Worm (Caenorhabditis elegans) whole organism, late embryonic: ENCODE measurements around the gene F09D12.2.

ENCODE experiments used
- C08G9.2 ChIP-seq: sonication (generic microtip); optimal IDR thresholded peaks from 2 replicates; lab custom pipeline; 2016; ENCODE audit warnings: mild to moderate bottlenecking, missing genetic modification characterization, moderate library complexity, missing compliant biosample characterization
- C38D4.7 ChIP-seq: fragments of 200-800 bp; sonication (Bioruptor generic); optimal IDR thresholded peaks from 2 replicates; lab custom pipeline; 2018; ENCODE audit warnings: mild to moderate bottlenecking, missing genetic modification characterization, moderate library complexity, missing compliant biosample characterization
- T23F11.4 ChIP-seq: fragments of 200-800 bp; sonication (Bioruptor generic); optimal IDR thresholded peaks from 2 replicates; lab custom pipeline; 2018; ENCODE audit warnings: mild to moderate bottlenecking, missing genetic modification characterization, missing compliant biosample characterization
- Y22D7AL.16 ChIP-seq: sonication (generic microtip); optimal IDR thresholded peaks from 2 replicates; lab custom pipeline; 2016; ENCODE audit warnings: missing genetic modification characterization, missing compliant biosample characterization
- ahr-1 ChIP-seq: sonication (generic microtip); optimal IDR thresholded peaks from 2 replicates; lab custom pipeline; 2016; ENCODE audit warnings: missing genetic modification characterization, missing compliant biosample characterization
- ceh-19 ChIP-seq: fragments of 200-800 bp; sonication (Bioruptor generic); optimal IDR thresholded peaks from 2 replicates; lab custom pipeline; 2018; ENCODE audit warnings: mild to moderate bottlenecking, missing genetic modification characterization, missing compliant biosample characterization
- ceh-2 ChIP-seq: sonication (generic microtip); optimal IDR thresholded peaks from 2 replicates; lab custom pipeline; 2016; ENCODE audit warnings: missing genotype, missing genetic modification characterization, missing compliant biosample characterization
- ceh-30 ChIP-seq: fragments of 150-350 bp; optimal IDR thresholded peaks from 2 replicates; lab custom pipeline; 2014; ENCODE audit warnings: missing biosample characterization, missing genetic modification characterization
- ceh-31 ChIP-seq: sonication (generic microtip); optimal IDR thresholded peaks from 2 replicates; lab custom pipeline; 2016; ENCODE audit warnings: missing genetic modification characterization, missing compliant biosample characterization
- ceh-34 ChIP-seq: sonication (generic microtip); optimal IDR thresholded peaks from 2 replicates; lab custom pipeline; 2016; ENCODE audit warnings: mild to moderate bottlenecking, missing genetic modification characterization, missing compliant biosample characterization
- ceh-48 ChIP-seq: sonication (generic microtip); optimal IDR thresholded peaks from 2 replicates; lab custom pipeline; 2016; ENCODE audit warnings: missing genetic modification characterization, inconsistent platforms, missing compliant biosample characterization
- che-1 ChIP-seq: sonication (generic microtip); optimal IDR thresholded peaks from 2 replicates; lab custom pipeline; 2016; ENCODE audit warnings: mild to moderate bottlenecking, missing genetic modification characterization, missing compliant biosample characterization
- dmd-4 ChIP-seq: sonication (generic microtip); optimal IDR thresholded peaks from 2 replicates; lab custom pipeline; 2016; ENCODE audit warnings: borderline replicate concordance, missing genetic modification characterization, missing compliant biosample characterization
- dve-1 ChIP-seq: sonication (generic microtip); optimal IDR thresholded peaks from 2 replicates; lab custom pipeline; 2017; ENCODE audit warnings: antibody characterized with exemption, mild to moderate bottlenecking, missing genetic modification characterization, missing compliant biosample characterization
- elt-2 ChIP-seq: sonication (generic microtip); optimal IDR thresholded peaks from 2 replicates; lab custom pipeline; 2016; ENCODE audit warnings: missing genetic modification reagents, missing genetic modification characterization, missing compliant biosample characterization
- ets-4 ChIP-seq: sonication (generic microtip); optimal IDR thresholded peaks from 2 replicates; lab custom pipeline; 2016; ENCODE audit warnings: missing genetic modification characterization, missing compliant biosample characterization
- fax-1 ChIP-seq: sonication (generic microtip); optimal IDR thresholded peaks from 2 replicates; lab custom pipeline; 2016; ENCODE audit warnings: missing genotype, missing genetic modification characterization, missing compliant biosample characterization
- hlh-13 ChIP-seq: fragments of 200-800 bp; sonication (Bioruptor generic); optimal IDR thresholded peaks from 2 replicates; lab custom pipeline; 2018; ENCODE audit warnings: mild to moderate bottlenecking, missing genetic modification characterization, missing compliant biosample characterization
- hlh-30 ChIP-seq: sonication (generic microtip); optimal IDR thresholded peaks from 2 replicates; lab custom pipeline; 2017; ENCODE audit warnings: antibody characterized with exemption, missing genetic modification characterization, missing compliant biosample characterization; ENCODE audit not compliant: insufficient read depth
- hlh-6 ChIP-seq: sonication (generic microtip); optimal IDR thresholded peaks from 2 replicates; lab custom pipeline; 2016; ENCODE audit warnings: missing genotype, missing genetic modification characterization, missing compliant biosample characterization
- lin-11 ChIP-seq: fragments of 200-800 bp; sonication (Bioruptor generic); optimal IDR thresholded peaks from 2 replicates; lab custom pipeline; 2018; ENCODE audit warnings: mild to moderate bottlenecking, missing genetic modification characterization, missing compliant biosample characterization
- madf-2 ChIP-seq: sonication (generic microtip); optimal IDR thresholded peaks from 2 replicates; lab custom pipeline; 2017; ENCODE audit warnings: missing genetic modification characterization, missing compliant biosample characterization
- mec-3 ChIP-seq: sonication (generic microtip); optimal IDR thresholded peaks from 2 replicates; lab custom pipeline; 2016; ENCODE audit warnings: borderline replicate concordance, missing genetic modification characterization, missing compliant biosample characterization
- nhr-11 ChIP-seq: fragments of 150-350 bp; optimal IDR thresholded peaks from 2 replicates; lab custom pipeline; 2014; ENCODE audit warnings: missing biosample characterization, missing genetic modification characterization
- nhr-232 ChIP-seq: sonication (generic microtip); optimal IDR thresholded peaks from 2 replicates; lab custom pipeline; 2016; ENCODE audit warnings: missing genetic modification characterization, missing compliant biosample characterization
- odd-2 ChIP-seq: sonication (generic microtip); optimal IDR thresholded peaks from 2 replicates; lab custom pipeline; 2017; ENCODE audit warnings: antibody characterized with exemption, mild to moderate bottlenecking, missing genetic modification characterization, missing compliant biosample characterization
- pag-3 ChIP-seq: sonication (generic microtip); optimal IDR thresholded peaks from 2 replicates; lab custom pipeline; 2016; ENCODE audit warnings: missing compliant biosample characterization, missing genetic modification characterization, borderline replicate concordance
- pax-1 ChIP-seq: fragments of 150-350 bp; optimal IDR thresholded peaks from 2 replicates; lab custom pipeline; 2014; ENCODE audit warnings: missing biosample characterization, missing genetic modification characterization
- pha-2 ChIP-seq: sonication (generic microtip); optimal IDR thresholded peaks from 2 replicates; lab custom pipeline; 2017; ENCODE audit warnings: mild to moderate bottlenecking, missing genetic modification characterization, missing compliant biosample characterization
- pha-4 ChIP-seq: fragments of 150-350 bp; optimal IDR thresholded peaks from 2 replicates; lab custom pipeline; 2018; ENCODE audit warnings: missing biosample characterization, missing genetic modification reagents, missing genetic modification characterization
- pqm-1 ChIP-seq: sonication (generic microtip); optimal IDR thresholded peaks from 2 replicates; lab custom pipeline; 2016; ENCODE audit warnings: missing genetic modification characterization, missing compliant biosample characterization
- ref-2 ChIP-seq: sonication (generic microtip); optimal IDR thresholded peaks from 2 replicates; lab custom pipeline; 2016; ENCODE audit warnings: missing genetic modification characterization, missing compliant biosample characterization
- syd-9 ChIP-seq: sonication (generic microtip); optimal IDR thresholded peaks from 2 replicates; lab custom pipeline; 2016; ENCODE audit warnings: mild to moderate bottlenecking, missing genetic modification characterization, moderate library complexity, missing compliant biosample characterization
- tbx-7 ChIP-seq: sonication (generic microtip); optimal IDR thresholded peaks from 2 replicates; lab custom pipeline; 2016; ENCODE audit warnings: missing genotype, missing genetic modification characterization, missing compliant biosample characterization
- unc-3 ChIP-seq, 2 experiments: fragments of 200-800 bp in 1 of 2; sonication (Bioruptor generic) in 1 of 2; sonication (generic microtip) in 1 of 2; conservative IDR thresholded peaks in 1 of 2; optimal IDR thresholded peaks in 1 of 2; 2 replicates each; pipeline versions ENCODE4 v1.3.6 to Lab custom; 2016 to 2022; ENCODE audit warnings: missing compliant biosample characterization in 2 of 2, missing genetic modification characterization in 2 of 2, missing genetic modification reagents in 1 of 2
- zip-5 ChIP-seq: sonication (generic microtip); optimal IDR thresholded peaks from 2 replicates; lab custom pipeline; 2016; ENCODE audit warnings: missing genetic modification characterization, missing compliant biosample characterization
- ztf-16 ChIP-seq: sonication (generic microtip); optimal IDR thresholded peaks from 2 replicates; lab custom pipeline; 2017; ENCODE audit warnings: missing genetic modification characterization, missing compliant biosample characterization

F09D12.2 gene

DNA sequence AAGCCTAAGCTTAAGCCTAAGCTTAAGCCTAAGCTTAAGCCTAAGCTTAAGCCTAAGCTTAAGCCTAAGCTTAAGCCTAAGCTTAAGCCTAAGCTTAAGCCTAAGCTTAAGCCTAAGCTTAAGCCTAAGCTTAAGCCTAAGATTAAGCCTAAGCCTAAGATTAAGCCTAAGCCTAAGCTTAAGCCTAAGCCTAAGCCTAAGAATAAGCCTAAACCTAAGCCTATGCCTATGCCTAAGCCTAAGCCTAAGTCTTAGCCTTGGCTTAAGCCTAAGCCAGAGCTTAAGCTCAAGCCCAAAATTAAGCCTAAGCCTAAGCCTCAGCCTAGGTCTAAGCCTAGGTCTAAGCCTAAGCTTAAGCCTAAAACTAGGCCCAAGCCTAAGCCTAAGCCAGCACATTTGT, 11.4 kb upstream of the F09D12.2 start:
- peak; percentile 100 for TF ChIP-seq dve-1 (tag; lab: Kevin White, UChicago)

DNA sequence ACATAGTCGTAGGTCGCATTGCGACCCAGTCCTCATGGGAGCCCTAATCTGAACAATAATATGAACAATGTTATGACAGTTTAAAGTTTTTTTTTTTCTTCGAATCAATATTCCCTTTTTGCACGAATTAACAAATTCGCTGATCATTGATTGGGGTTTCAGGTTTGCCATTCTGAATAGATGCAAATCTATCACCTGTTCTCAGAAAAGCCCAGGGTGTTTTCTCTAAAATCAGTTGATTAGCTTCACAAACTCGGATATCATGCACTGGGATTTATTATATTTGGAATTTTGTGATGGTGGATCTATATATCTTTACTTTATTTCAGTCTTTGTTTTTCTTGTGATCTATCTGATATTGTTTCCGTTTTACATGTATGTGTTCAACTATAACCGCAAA, 9.3 kb upstream of the F09D12.2 start, which contains the start of gene srz-23:
TSS of gene srz-23 (plus strand) at position 263 of the 400 bp plus-strand sequence.
- TF ChIP-seq ahr-1 (no peak), pax-1 (no peak), elt-2 (tag; lab: Kevin White, UChicago) (no peak), ceh-31 (no peak), T23F11.4 (no peak), pha-2 (tag; lab: Kevin White, UChicago) (no peak), dve-1 (tag; lab: Kevin White, UChicago) (no peak), hlh-30 (tag; lab: Kevin White, UChicago) (no peak), zip-5 (no peak), C38D4.7 (no peak), pag-3 (no peak), hlh-13 (GFP tag; lab: Kevin White, UChicago) (no peak), ceh-48 (tag; lab: Kevin White, UChicago) (no peak), ceh-30 (tag; lab: Kevin White, UChicago) (no peak), ets-4 (tag; lab: Kevin White, UChicago) (no peak), mec-3 (tag; lab: Kevin White, UChicago) (no peak), ref-2 (tag; lab: Kevin White, UChicago) (no peak), pqm-1 (no peak), dmd-4 (no peak)
- TF ChIP-seq, all 69 proteins: peak for 0

DNA sequence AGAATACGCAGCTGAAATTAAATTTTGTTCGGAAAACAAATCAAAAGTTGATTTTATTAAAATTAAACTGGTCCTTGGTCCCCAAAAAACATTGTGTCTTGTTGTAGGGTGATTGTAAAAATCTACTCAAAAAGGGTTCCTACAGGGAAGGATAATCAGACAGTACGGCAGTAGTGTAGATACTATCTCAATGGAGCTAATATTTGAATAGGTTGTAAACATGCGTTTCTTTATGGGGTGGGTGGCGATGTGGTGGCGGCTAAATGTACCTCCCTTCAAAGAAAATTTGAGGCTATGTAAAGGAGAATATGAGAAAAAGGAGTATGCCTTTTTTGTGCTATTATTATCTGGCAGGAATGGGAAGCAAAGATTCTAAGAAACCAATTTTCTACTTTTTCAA, 8.5 kb upstream of the F09D12.2 start:
- no peak for TF ChIP-seq unc-3 (GFP tag; conservative IDR thresholded peaks at IDR 0.05; lab: Robert Waterston, UW)
- no peak for TF ChIP-seq unc-3 (tag; optimal IDR thresholded peaks at IDR 0.05; lab: Kevin White, UChicago)
- no peak for TF ChIP-seq hlh-6
- TF ChIP-seq pha-4 (tag; lab: Kevin White, UChicago), result no peak
- no peak for TF ChIP-seq Y22D7AL.16
- no peak for TF ChIP-seq elt-2 (tag; lab: Kevin White, UChicago)
- TF ChIP-seq madf-2 (tag; lab: Kevin White, UChicago), result no peak
- no peak for TF ChIP-seq lin-11 (tag; lab: Kevin White, UChicago)
- TF ChIP-seq ceh-19 (GFP tag; lab: Kevin White, UChicago), result no peak
- no peak for TF ChIP-seq ceh-2 (tag; lab: Kevin White, UChicago)
- TF ChIP-seq ceh-30 (tag; lab: Kevin White, UChicago), result no peak
- no peak for TF ChIP-seq ztf-16 (tag; lab: Kevin White, UChicago)
- TF ChIP-seq che-1 (tag; lab: Kevin White, UChicago), result no peak

DNA sequence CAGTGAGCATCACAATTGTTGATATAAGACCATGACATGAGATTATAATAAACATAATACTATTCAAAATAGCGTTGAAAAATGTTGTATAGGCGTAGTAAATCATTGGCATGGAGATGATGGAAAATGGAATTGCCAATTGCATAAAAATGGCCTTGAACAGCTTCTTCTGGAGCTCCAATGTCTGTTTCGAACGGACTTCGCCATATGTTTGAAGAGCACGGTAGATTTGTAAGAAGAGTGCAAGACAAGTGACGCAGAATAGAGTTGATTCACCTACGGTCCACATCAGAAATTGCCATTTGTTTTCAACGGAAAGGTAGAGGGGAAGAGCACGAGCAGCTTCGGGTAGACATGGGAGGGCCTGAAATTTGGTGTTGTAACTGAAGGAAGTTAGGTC, 3.3 kb upstream of the F09D12.2 start:
- TF ChIP-seq ceh-34 (tag; lab: Kevin White, UChicago) (no peak), syd-9 (tag; lab: Kevin White, UChicago) (no peak), hlh-6 (no peak), nhr-11 (tag; lab: Kevin White, UChicago) (no peak), ceh-31 (no peak), odd-2 (tag; lab: Kevin White, UChicago) (no peak), lin-11 (tag; lab: Kevin White, UChicago) (no peak), C08G9.2 (no peak), nhr-232 (tag; lab: Kevin White, UChicago) (no peak), fax-1 (tag; lab: Kevin White, UChicago) (no peak), tbx-7 (tag; lab: Kevin White, UChicago) (no peak)
